Fruit fly (Drosophila melanogaster) whole organism, wandering third instar larva: ENCODE measurements around the gene SmD1.
A peak's percentile ranks its signal among the peaks of the same experiment; 100 is the strongest.

Experiments used
- Abd-B ChIP-seq: fragments of >200 bp; optimal IDR thresholded peaks from 2 replicates; lab custom pipeline; 2017; ENCODE audit warnings: missing biosample characterization, missing genetic modification characterization
- Dfd ChIP-seq: fragments of >200 bp; optimal IDR thresholded peaks from 2 replicates; lab custom pipeline; 2017; ENCODE audit warnings: missing biosample characterization, missing genetic modification characterization
- Dif ChIP-seq: fragments of 200-275, 200-300 bp; sonication (Bioruptor generic); optimal IDR thresholded peaks from 2 replicates; lab custom pipeline; 2018; ENCODE audit warnings: missing biosample characterization, missing genetic modification characterization; ENCODE audit not compliant: partially characterized antibody
- Hr78 ChIP-seq: fragments of >200 bp; optimal IDR thresholded peaks from 2 replicates; lab custom pipeline; 2017; ENCODE audit warnings: missing biosample characterization, missing genetic modification characterization
- Hr83 ChIP-seq: fragments of 200-300 bp; sonication (Bioruptor generic); optimal IDR thresholded peaks from 2 replicates; lab custom pipeline; 2016; ENCODE audit warnings: missing biosample characterization, mild to moderate bottlenecking, missing genetic modification characterization, moderate library complexity; ENCODE audit not compliant: poor library complexity, severe bottlenecking
- Jra ChIP-seq: sonication (Bioruptor generic); optimal IDR thresholded peaks from 2 replicates; lab custom pipeline; 2016; ENCODE audit warnings: missing biosample characterization, missing genetic modification characterization
- Mio ChIP-seq: sonication (Bioruptor generic); optimal IDR thresholded peaks from 2 replicates; lab custom pipeline; 2016; ENCODE audit warnings: missing biosample characterization, missing genetic modification characterization
- N ChIP-seq: fragments of >200 bp; optimal IDR thresholded peaks from 2 replicates; lab custom pipeline; 2018; ENCODE audit warnings: missing biosample characterization, missing external identifiers, missing genetic modification characterization
- OdsH ChIP-seq: fragments of 200-800 bp; sonication (Bioruptor generic); optimal IDR thresholded peaks from 2 replicates; lab custom pipeline; 2016; ENCODE audit warnings: missing biosample characterization, mild to moderate bottlenecking, missing genetic modification characterization
- Rel ChIP-seq, 2 experiments: fragments of 200-800 bp; sonication (Bioruptor generic) in 1 of 2; optimal IDR thresholded peaks; 2 replicates in 1 of 2; 3 replicates in 1 of 2; lab custom pipeline; 2016 to 2019; ENCODE audit warnings: mild to moderate bottlenecking in 2 of 2, missing biosample characterization in 2 of 2, missing genetic modification characterization in 2 of 2, moderate library complexity in 1 of 2
- Sp1 ChIP-seq: fragments of 200-800 bp; sonication (Bioruptor generic); optimal IDR thresholded peaks from 3 replicates; lab custom pipeline; 2019; ENCODE audit warnings: missing biosample characterization, mild to moderate bottlenecking, missing genetic modification characterization, moderate library complexity
- Vsx2 ChIP-seq: fragments of 200-300, 225-300 bp; sonication (Bioruptor generic); optimal IDR thresholded peaks from 2 replicates; lab custom pipeline; 2018; ENCODE audit warnings: missing biosample characterization, missing genetic modification characterization; ENCODE audit not compliant: partially characterized antibody
- br ChIP-seq: fragments of 200-800 bp; sonication (Bioruptor generic); optimal IDR thresholded peaks from 2 replicates; lab custom pipeline; 2016; ENCODE audit warnings: missing biosample characterization, missing genetic modification characterization
- brk ChIP-seq: fragments of 200-800 bp; sonication (Bioruptor generic); optimal IDR thresholded peaks from 2 replicates; lab custom pipeline; 2016; ENCODE audit warnings: missing biosample characterization, mild to moderate bottlenecking, missing genetic modification characterization
- dl ChIP-seq, 2 experiments: fragments of 175-275, 200-275 bp in 1 of 2; fragments of 200-275 bp in 1 of 2; sonication (Bioruptor generic); optimal IDR thresholded peaks; lab custom pipeline; 2018; ENCODE audit warnings: mild to moderate bottlenecking in 2 of 2, missing biosample characterization in 2 of 2, missing genetic modification characterization in 2 of 2, moderate library complexity in 2 of 2; ENCODE audit not compliant: partially characterized antibody in 2 of 2, insufficient read depth in 1 of 2
- dmrt93B ChIP-seq: fragments of 200-800 bp; sonication (Bioruptor generic); optimal IDR thresholded peaks from 2 replicates; lab custom pipeline; 2018; ENCODE audit warnings: missing biosample characterization, mild to moderate bottlenecking, missing genetic modification characterization
- dsf ChIP-seq: sonication (Bioruptor generic); optimal IDR thresholded peaks from 2 replicates; lab custom pipeline; 2016; ENCODE audit warnings: missing biosample characterization, missing genetic modification characterization, borderline replicate concordance
- ey ChIP-seq: fragments of 200-800 bp; sonication (Bioruptor generic); optimal IDR thresholded peaks from 2 replicates; lab custom pipeline; 2016; ENCODE audit warnings: missing biosample characterization, missing genetic modification characterization
- foxo ChIP-seq, 2 experiments: fragments of 200-800 bp; sonication (Bioruptor generic); optimal IDR thresholded peaks; 2 replicates in 1 of 2; 3 replicates in 1 of 2; lab custom pipeline; 2016 to 2017; ENCODE audit warnings: missing biosample characterization in 2 of 2, missing genetic modification characterization in 2 of 2
- fru ChIP-seq: fragments of 200-800 bp; sonication (Bioruptor generic); optimal IDR thresholded peaks from 3 replicates; lab custom pipeline; 2016; ENCODE audit warnings: missing biosample characterization, mild to moderate bottlenecking, missing genetic modification characterization
- h ChIP-seq: fragments of 200-800 bp; sonication (Bioruptor generic); optimal IDR thresholded peaks from 3 replicates; lab custom pipeline; 2016; ENCODE audit warnings: missing biosample characterization, mild to moderate bottlenecking, missing genetic modification characterization
- jim ChIP-seq: fragments of 175-275, 200-325 bp; sonication (Bioruptor generic); optimal IDR thresholded peaks from 2 replicates; lab custom pipeline; 2016; ENCODE audit warnings: missing biosample characterization, mild to moderate bottlenecking, missing genetic modification characterization
- pan ChIP-seq: fragments of >200 bp; optimal IDR thresholded peaks from 2 replicates; lab custom pipeline; 2017
- psq ChIP-seq: fragments of 200-800 bp; sonication (Bioruptor generic); optimal IDR thresholded peaks from 3 replicates; lab custom pipeline; 2017; ENCODE audit warnings: missing biosample characterization, mild to moderate bottlenecking, missing genetic modification characterization, moderate library complexity
- rgr ChIP-seq: fragments of 200-800 bp; sonication (Bioruptor generic); optimal IDR thresholded peaks from 3 replicates; lab custom pipeline; 2016; ENCODE audit warnings: missing biosample characterization, mild to moderate bottlenecking, missing genetic modification characterization
- sage ChIP-seq: fragments of 200-800 bp; sonication (Bioruptor generic); optimal IDR thresholded peaks from 2 replicates; lab custom pipeline; 2016; ENCODE audit warnings: missing biosample characterization, mild to moderate bottlenecking, missing genetic modification characterization
- sv ChIP-seq: fragments of 200-800 bp; sonication (Bioruptor generic); optimal IDR thresholded peaks from 3 replicates; lab custom pipeline; 2016; ENCODE audit warnings: missing biosample characterization, missing genetic modification characterization
- tai ChIP-seq: sonication (Bioruptor generic); optimal IDR thresholded peaks from 2 replicates; lab custom pipeline; 2016; ENCODE audit warnings: missing biosample characterization, missing genetic modification characterization
- usp ChIP-seq: fragments of >200 bp; optimal IDR thresholded peaks from 2 replicates; lab custom pipeline; 2017; ENCODE audit warnings: missing biosample characterization, missing genetic modification characterization
- woc ChIP-seq: sonication (Bioruptor generic); optimal IDR thresholded peaks from 2 replicates; lab custom pipeline; 2016; ENCODE audit warnings: missing biosample characterization, mild to moderate bottlenecking, missing genetic modification characterization

The SmD1 gene

DNA sequence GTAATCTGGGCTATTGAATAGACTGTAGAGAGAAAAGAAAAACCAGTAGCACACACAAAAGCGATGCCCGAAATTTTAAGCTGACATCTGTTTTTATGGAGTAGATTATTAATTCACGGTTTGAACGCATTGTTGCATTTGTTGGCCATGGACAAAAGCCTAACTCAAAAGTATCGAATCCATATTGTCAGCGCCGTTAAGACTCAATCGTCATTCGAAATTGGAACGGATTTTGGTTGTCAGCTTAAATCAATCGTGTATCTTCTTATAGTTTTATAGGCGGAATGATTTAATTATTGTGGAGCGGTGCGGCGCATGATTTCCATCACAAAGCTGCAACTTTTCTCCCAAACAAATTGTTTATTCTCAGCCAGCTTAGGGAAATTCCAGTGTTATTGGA, 23.0 kb downstream of the SmD1 start:
- TF ChIP-seq dsf (no peak), Hr83 (GFP tag; lab: Kevin White, UChicago) (no peak), Vsx2 (GFP tag; lab: Kevin White, UChicago) (no peak), ey (GFP tag; lab: Kevin White, UChicago) (no peak), brk (no peak), Mio (GFP tag; lab: Kevin White, UChicago) (no peak), N (GFP tag; lab: Kevin White, UChicago) (no peak), pan (no peak), usp (GFP tag; lab: Kevin White, UChicago) (no peak), h (GFP tag; lab: Kevin White, UChicago) (no peak), jim (GFP tag; lab: Kevin White, UChicago) (no peak), dl (GFP tag; optimal IDR thresholded peaks at IDR 0.05; lab: Kevin White, UChicago; ENCODE audit: insufficient read depth in 1 of 2, partially characterized antibody in 2 of 2) (no peak)

DNA sequence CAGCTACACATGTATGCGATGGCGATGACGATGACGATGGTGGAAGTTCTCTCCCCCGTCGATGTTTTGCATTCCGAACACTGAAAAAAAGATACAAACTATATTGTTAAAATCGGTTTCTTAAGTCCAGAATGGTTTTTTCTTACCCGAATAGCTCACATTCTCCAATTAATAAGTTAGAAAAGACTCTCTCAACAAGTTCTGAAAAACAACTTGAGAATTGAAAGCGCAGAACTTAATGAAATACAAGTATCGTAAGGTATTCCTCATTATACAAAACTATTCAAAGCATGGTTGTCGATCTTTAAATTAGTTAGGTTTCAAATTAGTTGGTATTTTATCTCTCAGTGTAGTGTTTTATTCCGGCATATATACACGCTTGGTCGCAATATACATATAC, 28.0 kb downstream of the SmD1 start:
- TF ChIP-seq sv (GFP tag; lab: Kevin White, UChicago) (no peak), brk (no peak), fru (GFP tag; lab: Kevin White, UChicago) (peak; percentile 26), ey (GFP tag; lab: Kevin White, UChicago) (peak; percentile 10), foxo (GFP tag; optimal IDR thresholded peaks at IDR 0.05; lab: Kevin White, UChicago) (peak in 1 of 2 experiments; percentile 36), sage (GFP tag; lab: Kevin White, UChicago) (no peak), tai (GFP tag; lab: Kevin White, UChicago) (no peak), rgr (GFP tag; lab: Kevin White, UChicago) (peak; percentile 7), h (GFP tag; lab: Kevin White, UChicago) (peak; percentile 18), woc (peak; percentile 23), Abd-B (GFP tag; lab: Kevin White, UChicago) (no peak)
- TF ChIP-seq, all 38 proteins: peak for 6

DNA sequence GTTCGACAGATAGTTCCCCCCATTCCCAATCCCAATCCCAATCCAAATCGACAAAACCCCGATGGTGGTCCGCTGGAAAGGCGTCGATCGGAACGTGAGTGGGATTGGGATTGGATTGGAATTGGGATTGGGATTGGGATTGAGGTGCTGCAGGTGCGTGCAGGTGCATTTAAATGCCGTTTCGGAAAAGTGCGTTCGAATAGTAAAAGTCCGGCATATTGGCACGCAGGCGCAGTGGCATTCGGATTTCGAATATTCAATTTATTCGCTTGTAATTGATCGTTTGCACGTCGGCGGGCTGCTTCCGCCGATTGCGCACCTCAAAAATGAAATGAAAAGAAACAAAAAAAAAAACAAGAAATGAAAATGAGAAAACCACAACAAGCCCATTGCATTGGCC, 29.0 kb downstream of the SmD1 start:
- TF ChIP-seq woc: no peak
- no peak for TF ChIP-seq Vsx2 (GFP tag; lab: Kevin White, UChicago)
- no peak for TF ChIP-seq Rel (GFP tag; optimal IDR thresholded peaks at IDR 0.05; lab: Kevin White, UChicago)
- TF ChIP-seq Rel (tag; optimal IDR thresholded peaks at IDR 0.05; lab: Kevin White, UChicago): no peak
- TF ChIP-seq Sp1: no peak
- no peak for TF ChIP-seq br (GFP tag; lab: Kevin White, UChicago)

DNA sequence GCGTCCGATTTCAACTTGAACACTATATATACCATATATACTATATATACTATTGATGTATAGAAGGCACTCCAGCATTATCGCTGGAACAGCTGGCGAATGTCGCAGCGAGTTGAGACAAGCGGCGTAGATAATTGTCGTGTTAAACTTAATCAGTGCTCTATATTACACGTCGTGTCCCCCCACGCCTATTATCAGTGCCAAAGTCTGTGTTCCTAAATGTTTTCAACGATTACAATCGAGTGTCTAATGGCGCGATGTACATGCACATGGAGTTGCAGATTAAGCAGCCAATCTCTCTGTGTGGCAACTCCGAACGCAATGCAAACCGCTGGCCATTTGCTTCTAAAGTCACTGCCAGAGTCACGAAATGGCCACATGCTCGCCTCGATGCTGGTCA, 30.1 kb downstream of the SmD1 start:
- no peak for TF ChIP-seq Jra (GFP tag; lab: Kevin White, UChicago)
- TF ChIP-seq pan: no peak
- TF ChIP-seq Hr78 (GFP tag; lab: Kevin White, UChicago): no peak
- TF ChIP-seq ey (GFP tag; lab: Kevin White, UChicago): no peak
- TF ChIP-seq rgr (GFP tag; lab: Kevin White, UChicago): no peak
- TF ChIP-seq sage (GFP tag; lab: Kevin White, UChicago): no peak
- TF ChIP-seq Vsx2 (GFP tag; lab: Kevin White, UChicago): no peak
- no peak for TF ChIP-seq br (GFP tag; lab: Kevin White, UChicago)

DNA sequence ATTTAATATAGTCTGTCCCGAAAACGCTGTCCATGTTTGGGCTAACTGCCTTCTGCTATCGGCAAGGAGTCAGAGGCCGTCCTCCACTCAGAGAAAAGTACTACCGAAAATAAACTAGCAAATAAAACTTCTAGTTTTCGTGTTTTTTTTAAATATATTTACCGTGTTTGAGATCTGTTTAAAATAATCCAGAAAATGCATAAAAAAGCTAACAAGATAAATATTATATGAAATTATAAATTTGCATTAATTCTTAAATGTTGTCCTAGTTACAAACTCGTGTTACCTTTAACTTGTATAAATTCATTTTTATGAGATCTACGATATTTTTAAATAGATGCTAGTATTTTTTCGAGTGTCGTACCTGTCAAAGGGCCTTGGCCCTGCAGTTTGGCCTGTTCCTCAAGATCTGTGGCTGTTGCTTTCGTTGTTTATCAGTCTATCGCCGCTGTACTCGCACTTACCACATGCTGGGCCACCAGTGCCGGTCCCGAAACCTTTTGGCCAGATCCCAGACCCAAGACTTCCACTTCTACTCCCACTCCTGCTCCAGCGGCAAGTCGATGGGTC, 30.9 kb downstream of the SmD1 start:
- TF ChIP-seq h (GFP tag; lab: Kevin White, UChicago): no peak
- no peak for TF ChIP-seq Rel (GFP tag; optimal IDR thresholded peaks at IDR 0.05; lab: Kevin White, UChicago)
- TF ChIP-seq Rel (tag; optimal IDR thresholded peaks at IDR 0.05; lab: Kevin White, UChicago): no peak
- TF ChIP-seq Jra (GFP tag; lab: Kevin White, UChicago): no peak
- no peak for TF ChIP-seq psq (GFP tag; lab: Kevin White, UChicago)
- TF ChIP-seq jim (GFP tag; lab: Kevin White, UChicago): no peak
- TF ChIP-seq usp (GFP tag; lab: Kevin White, UChicago): no peak
- TF ChIP-seq sv (GFP tag; lab: Kevin White, UChicago): no peak
- no peak for TF ChIP-seq woc
- TF ChIP-seq Vsx2 (GFP tag; lab: Kevin White, UChicago): no peak
- no peak for TF ChIP-seq sage (GFP tag; lab: Kevin White, UChicago)
- TF ChIP-seq rgr (GFP tag; lab: Kevin White, UChicago): no peak
- no peak for TF ChIP-seq Sp1
- no peak for TF ChIP-seq Dif (GFP tag; lab: Kevin White, UChicago)
- no peak for TF ChIP-seq OdsH (GFP tag; lab: Kevin White, UChicago)
- TF ChIP-seq dmrt93B (GFP tag; lab: Kevin White, UChicago): no peak
- no peak for TF ChIP-seq Dfd (GFP tag; lab: Kevin White, UChicago)
